Fruit fly (Drosophila melanogaster) S2 (cell line): ENCODE data around the gene Acbp4.

Experiments used
- CG8478 ChIP-seq: fragments of >200 bp; optimal IDR thresholded peaks from 2 replicates; lab custom pipeline; 2018
- CTCF ChIP-seq, 2 experiments: fragments of >200 bp; optimal IDR thresholded peaks; 2 replicates each; lab custom pipeline; 2018

dm6 chr3L:7136663-7137062 is 8.6 kb upstream of the Acbp4 start:
- TF ChIP-seq CTCF (optimal IDR thresholded peaks at IDR 0.05; lab: Kevin White, UChicago) (no peak), CG8478 (no peak)
